Fruit fly (Drosophila melanogaster): ENCODE measurements around the gene nuf.

dm6 chr3L:14253455-14253854, 62.8 kb downstream of the nuf start:
- TF ChIP-seq Eip78C (GFP tag) (peak; percentile 90), CG8319 (GFP tag; optimal IDR thresholded peaks at IDR 0.05) (peak; percentile 45), fd85E (GFP tag; optimal IDR thresholded peaks at IDR 0.05) (no peak), dac (GFP tag; optimal IDR thresholded peaks at IDR 0.05) (peak; percentile 18), Hr39 (GFP tag; optimal IDR thresholded peaks at IDR 0.05) (peak; percentile 63), CG1621 (tag; optimal IDR thresholded peaks at IDR 0.05) (no peak), CG4318 (GFP tag; optimal IDR thresholded peaks at IDR 0.05) (peak; percentile 47)

Data from whole organism, prepupa.